Worm (Caenorhabditis elegans) whole organism, L4 larva: Measurements from ENCODE around the gene F35E12.2.

ENCODE experiments used
- D1046.2 ChIP-seq: fragments of 200-800 bp; sonication (Bioruptor generic); IDR thresholded peaks from 2 replicates; pipeline ENCODE4 v1.3.6; 2022; ENCODE audit warnings: missing genetic modification characterization, missing compliant biosample characterization
- ceh-28 ChIP-seq: fragments of 150-350 bp; optimal IDR thresholded peaks from 2 replicates; lab custom pipeline; 2014; ENCODE audit warnings: missing biosample characterization, missing genetic modification reagents, missing genetic modification characterization
- ceh-82 ChIP-seq: sonication (generic microtip); optimal IDR thresholded peaks from 2 replicates; lab custom pipeline; 2017; ENCODE audit warnings: missing biosample characterization, missing genetic modification characterization
- dmd-6 ChIP-seq: fragments of 200-800 bp; sonication (Bioruptor generic); IDR thresholded peaks from 2 replicates; pipeline ENCODE4 v1.3.6; 2022; ENCODE audit warnings: missing genetic modification reagents, missing genetic modification characterization, missing compliant biosample characterization
- mes-2 ChIP-seq: sonication (generic microtip); optimal IDR thresholded peaks from 2 replicates; lab custom pipeline; 2016; ENCODE audit warnings: missing genotype, mild to moderate bottlenecking, missing genetic modification characterization, missing compliant biosample characterization; ENCODE audit not compliant: poor library complexity, severe bottlenecking
- nhr-102 ChIP-seq: sonication (generic microtip); optimal IDR thresholded peaks from 2 replicates; lab custom pipeline; 2016; ENCODE audit warnings: mild to moderate bottlenecking, missing genetic modification characterization, moderate library complexity, missing compliant biosample characterization
- nhr-28 ChIP-seq: fragments of 150-350 bp; optimal IDR thresholded peaks from 2 replicates; lab custom pipeline; 2014; ENCODE audit warnings: missing biosample characterization, missing genetic modification characterization
- rbr-2 ChIP-seq: sonication (generic microtip); optimal IDR thresholded peaks from 2 replicates; lab custom pipeline; 2016; ENCODE audit warnings: missing genotype, missing genetic modification characterization, missing compliant biosample characterization

F35E12.2 gene

DNA sequence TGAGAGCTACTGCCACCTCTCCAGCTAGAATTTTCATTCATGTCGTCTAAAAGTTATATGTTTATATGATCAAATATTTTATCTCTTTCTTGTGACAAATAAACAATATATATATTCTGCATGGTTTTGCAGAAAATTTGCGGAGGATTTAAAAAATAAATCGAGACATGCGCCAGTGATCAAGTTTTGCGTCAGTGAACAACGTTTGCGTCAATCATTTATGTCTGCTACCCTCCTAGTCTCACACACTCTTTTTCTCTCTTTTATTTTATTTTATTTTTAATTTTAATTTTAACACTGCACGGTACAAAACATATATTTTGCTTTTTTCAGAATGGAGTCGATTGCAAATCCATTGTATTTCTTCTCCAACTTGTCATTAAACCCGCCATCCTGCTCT lies 46.1 kb downstream of the F35E12.2 start, which contains the start of the genes tag-65 and ccz-1 (continued):
- TF ChIP-seq rbr-2 (tag; lab: Kevin White, UChicago): peak; percentile 78
- TF ChIP-seq nhr-28 (tag; lab: Kevin White, UChicago): peak; percentile 49
- no peak for TF ChIP-seq ceh-28 (tag; lab: Kevin White, UChicago)
- TF ChIP-seq ceh-82: no peak
- peak; percentile 90 for TF ChIP-seq mes-2 (tag; lab: Kevin White, UChicago)
- TF ChIP-seq nhr-102 (tag; lab: Kevin White, UChicago): peak; percentile 85
- peak; percentile 81 for TF ChIP-seq dmd-6 (GFP tag; lab: Robert Waterston, UW)
- TF ChIP-seq D1046.2 (GFP tag; lab: Robert Waterston, UW): no peak
